Fruit fly (Drosophila melanogaster): Measurements from ENCODE around the gene CG12061.
A peak's percentile ranks its signal among the peaks of the same experiment; 100 is the strongest.

Gene CG12061

dm6 chrX:23082407-23082905 lies 46.6 kb downstream of the CG12061 start, which contains the start of the genes CG17163 and CG17168 (continued):
- peak; percentile 47; the same call in 2 of the 3 replicates for TF ChIP-seq CG16813 (GFP tag; IDR thresholded peaks at IDR 0.05; ENCODE audit: partially characterized antibody)
- TF ChIP-seq tin (GFP tag; optimal IDR thresholded peaks at IDR 0.05), result no peak
- TF ChIP-seq CG2889 (GFP tag; IDR thresholded peaks at IDR 0.05), result no peak
- no peak for TF ChIP-seq CG11085 (GFP tag; IDR thresholded peaks at IDR 0.05)
- TF ChIP-seq ab (GFP tag; optimal IDR thresholded peaks at IDR 0.05), result no peak
- TF ChIP-seq CG17802 (tag; optimal IDR thresholded peaks at IDR 0.05), result no peak
- TF ChIP-seq CkIIα-i1 (GFP tag; IDR thresholded peaks at IDR 0.05), result no peak
- no peak for TF ChIP-seq CG5953 (GFP tag; IDR thresholded peaks at IDR 0.05)
- TF ChIP-seq CG10274 (GFP tag; optimal IDR thresholded peaks at IDR 0.05), result no peak
- TF ChIP-seq insv (GFP tag; optimal IDR thresholded peaks at IDR 0.05), result no peak
- TF ChIP-seq CG4404 (GFP tag; IDR thresholded peaks at IDR 0.05), result no peak
- no peak for TF ChIP-seq mirr (GFP tag; optimal IDR thresholded peaks at IDR 0.05)
- no peak for TF ChIP-seq CG8478 (optimal IDR thresholded peaks at IDR 0.05)
- no peak for TF ChIP-seq CG2129 (GFP tag; IDR thresholded peaks at IDR 0.05; ENCODE audit: partially characterized antibody)
- no peak for TF ChIP-seq H2.0 (GFP tag; IDR thresholded peaks at IDR 0.05)
- no peak for TF ChIP-seq CG10543 (GFP tag; optimal IDR thresholded peaks at IDR 0.05)
- TF ChIP-seq bowl (GFP tag; IDR thresholded peaks at IDR 0.05), result no peak
- TF ChIP-seq ATbp (GFP tag; optimal IDR thresholded peaks at IDR 0.05), result no peak
- no peak for TF ChIP-seq vnd (GFP tag; IDR thresholded peaks at IDR 0.05; ENCODE audit: partially characterized antibody)
- no peak for TF ChIP-seq dysf (GFP tag; IDR thresholded peaks at IDR 0.05)
- peak; percentile 6 for TF ChIP-seq trem (tag; optimal IDR thresholded peaks at IDR 0.05)
- no peak for TF ChIP-seq CG9437 (GFP tag; optimal IDR thresholded peaks at IDR 0.05)
- no peak for TF ChIP-seq Fer1 (GFP tag; optimal IDR thresholded peaks at IDR 0.05)
- TF ChIP-seq chif (GFP tag; optimal IDR thresholded peaks at IDR 0.05), result no peak
- TF ChIP-seq CG17612 (GFP tag; IDR thresholded peaks at IDR 0.05), result no peak
- no peak for TF ChIP-seq CG15073 (GFP tag; optimal IDR thresholded peaks at IDR 0.05)
- TF ChIP-seq CG3726 (GFP tag; IDR thresholded peaks at IDR 0.05), result no peak
- TF ChIP-seq dati (GFP tag; IDR thresholded peaks at IDR 0.05), result no peak
- TF ChIP-seq zfh1 (GFP tag; IDR thresholded peaks at IDR 0.05), result no peak
- TF ChIP-seq stwl (tag; optimal IDR thresholded peaks at IDR 0.05), result peak; percentile 12
- TF ChIP-seq TFAM (GFP tag; optimal IDR thresholded peaks at IDR 0.05), result no peak
- peak; percentile 8 for TF ChIP-seq CG12659 (GFP tag; optimal IDR thresholded peaks at IDR 0.05)
- no peak for TF ChIP-seq az2 (GFP tag; optimal IDR thresholded peaks at IDR 0.05)
- TF ChIP-seq kah (GFP tag; optimal IDR thresholded peaks at IDR 0.05), result no peak
- TF ChIP-seq CG6654 (GFP tag; optimal IDR thresholded peaks at IDR 0.05), result no peak
- peak in 1 of 2 experiments; percentile 81 for TF ChIP-seq crp (GFP tag; optimal IDR thresholded peaks at IDR 0.05)
- no peak for TF ChIP-seq seq (GFP tag; IDR thresholded peaks at IDR 0.05)
- TF ChIP-seq Hand (GFP tag; optimal IDR thresholded peaks at IDR 0.05), result no peak
- no peak for TF ChIP-seq Lim3 (GFP tag; IDR thresholded peaks at IDR 0.05)
- no peak for TF ChIP-seq CG17359 (tag; optimal IDR thresholded peaks at IDR 0.05)
- no peak for TF ChIP-seq CG11247 (GFP tag; IDR thresholded peaks at IDR 0.05)
- peak; percentile 6 for TF ChIP-seq MESR4 (GFP tag; optimal IDR thresholded peaks at IDR 0.05)
- no peak for TF ChIP-seq sim (GFP tag; IDR thresholded peaks at IDR 0.05)
- TF ChIP-seq wdn (GFP tag; IDR thresholded peaks at IDR 0.05), result no peak
- TF ChIP-seq en (GFP tag; optimal IDR thresholded peaks at IDR 0.05), result no peak
- TF ChIP-seq odd (GFP tag; optimal IDR thresholded peaks at IDR 0.05), result no peak
- no peak for TF ChIP-seq NFAT (GFP tag; IDR thresholded peaks at IDR 0.05)
- TF ChIP-seq GATAe (GFP tag; conservative IDR thresholded peaks at IDR 0.05), result no peak
- TF ChIP-seq Ada2b (GFP tag; IDR thresholded peaks at IDR 0.05), result no peak
- no peak for TF ChIP-seq Ets97D (GFP tag; optimal IDR thresholded peaks at IDR 0.05)
- no peak for TF ChIP-seq tio (GFP tag; optimal IDR thresholded peaks at IDR 0.05)
- TF ChIP-seq Neu2 (GFP tag; optimal IDR thresholded peaks at IDR 0.05; ENCODE audit: borderline replicate concordance), result no peak
